Worm (Caenorhabditis elegans) whole organism, L4/young adult: ENCODE data around the gene acs-7.

Source experiments
- W03F9.2 ChIP-seq: fragments of 150-350 bp; optimal IDR thresholded peaks from 2 replicates; lab custom pipeline; 2014; ENCODE audit warnings: missing biosample characterization, missing genetic modification characterization
- dao-5 ChIP-seq: sonication (generic microtip); optimal IDR thresholded peaks from 2 replicates; lab custom pipeline; 2016; ENCODE audit warnings: missing genotype, missing genetic modification characterization, moderate library complexity, missing compliant biosample characterization
- him-1 ChIP-seq: sonication (generic microtip); optimal IDR thresholded peaks from 2 replicates; lab custom pipeline; 2016; ENCODE audit warnings: missing genotype, missing genetic modification reagents, missing genetic modification characterization, missing compliant biosample characterization

ce11 chrII:9308614-9309046 is 16.8 kb downstream of the acs-7 start:
- TF ChIP-seq him-1 (tag; lab: Kevin White, UChicago) (no peak), W03F9.2 (no peak), dao-5 (no peak)
